Worm (Caenorhabditis elegans): Measurements from ENCODE around the gene math-7.

DNA sequence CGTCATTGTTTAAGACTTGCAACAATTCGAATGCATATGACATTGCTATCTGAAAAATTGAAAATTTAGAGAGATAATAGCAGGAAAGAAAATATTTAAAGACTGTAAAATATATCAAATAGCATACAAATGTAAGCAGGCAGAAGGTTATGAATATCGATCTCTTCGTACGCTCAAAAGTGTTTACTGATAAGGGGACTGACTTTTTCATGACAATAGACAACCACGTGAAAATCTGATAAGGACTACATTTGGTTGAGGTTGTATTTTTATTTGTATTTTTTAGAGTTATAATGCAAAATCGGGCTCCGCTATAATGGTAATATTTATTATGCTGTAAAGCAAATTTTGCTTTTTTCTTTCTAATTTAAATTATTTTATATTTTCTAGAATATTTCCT is 43.4 kb downstream of the math-7 start, which contains the start of the genes C52E2.5 and C52E2.4:
- no peak for TF ChIP-seq flt-1 (GFP tag; IDR thresholded peaks at IDR 0.05)
- TF ChIP-seq B0310.2 (tag; optimal IDR thresholded peaks at IDR 0.05): no peak
- TF ChIP-seq ama-1 (optimal IDR thresholded peaks at IDR 0.05): no peak
- no peak for TF ChIP-seq ceh-13 (GFP tag; optimal IDR thresholded peaks at IDR 0.05)
- TF ChIP-seq tbx-37 (GFP tag; conservative IDR thresholded peaks at IDR 0.05): no peak
- no peak for TF ChIP-seq tra-4 (tag; optimal IDR thresholded peaks at IDR 0.05)
- TF ChIP-seq hmbx-1 (tag; optimal IDR thresholded peaks at IDR 0.05): no peak
- no peak for TF ChIP-seq aly-1 (tag; optimal IDR thresholded peaks at IDR 0.05)
